Worm (Caenorhabditis elegans): ENCODE results near the gene R02D5.6.

Gene R02D5.6

ce11 chrV:14484582-14484981, 33.3 kb downstream of the R02D5.6 start, which contains the start of gene R02D5.4:
R02D5.4 (minus strand) TSS chrV:14484682.
- TF ChIP-seq lin-13 (GFP tag; optimal IDR thresholded peaks at IDR 0.05) (no peak), nhr-12 (tag; optimal IDR thresholded peaks at IDR 0.05) (no peak), sma-3 (GFP tag; optimal IDR thresholded peaks at IDR 0.05) (no peak), R02D3.7 (tag; optimal IDR thresholded peaks at IDR 0.05) (no peak), nhr-21 (tag; optimal IDR thresholded peaks at IDR 0.05) (no peak), peb-1 (tag; optimal IDR thresholded peaks at IDR 0.05) (no peak), C34F6.9 (tag; optimal IDR thresholded peaks at IDR 0.05) (no peak), ama-1 (optimal IDR thresholded peaks at IDR 0.05) (no peak), zag-1 (tag; optimal IDR thresholded peaks at IDR 0.05) (no peak), Y55F3AM.14 (GFP tag; optimal IDR thresholded peaks at IDR 0.05) (no peak), lin-39 (tag; optimal IDR thresholded peaks at IDR 0.05) (no peak), nhr-129 (tag; optimal IDR thresholded peaks at IDR 0.05) (no peak)

ce11 chrV:14482728-14483210, 35.1 kb downstream of the R02D5.6 start, which contains the start of gene R02D5.3:
R02D5.3 (plus strand) TSS chrV:14483160.
- TF ChIP-seq lsy-2 (tag; optimal IDR thresholded peaks at IDR 0.05) (no peak), fos-1 (tag; optimal IDR thresholded peaks at IDR 0.05) (peak; percentile 96), skn-1 (tag; optimal IDR thresholded peaks at IDR 0.05) (peak; percentile 61), lin-13 (GFP tag; optimal IDR thresholded peaks at IDR 0.05) (no peak)

ce11 chrV:14481987-14482386, 35.9 kb downstream of the R02D5.6 start, which contains the start of gene R02D5.10:
R02D5.10 (plus strand) TSS chrV:14482287.
- TF ChIP-seq nhr-23 (tag; optimal IDR thresholded peaks at IDR 0.05) (no peak), mab-5 (tag; optimal IDR thresholded peaks at IDR 0.05) (no peak), mbf-1 (tag; optimal IDR thresholded peaks at IDR 0.05) (no peak), sma-3 (GFP tag; optimal IDR thresholded peaks at IDR 0.05) (no peak), sma-9 (GFP tag; optimal IDR thresholded peaks at IDR 0.05) (no peak), sma-9 (tag; optimal IDR thresholded peaks at IDR 0.05) (no peak), mdl-1 (tag; optimal IDR thresholded peaks at IDR 0.05) (no peak), snpc-4 (tag; optimal IDR thresholded peaks at IDR 0.05) (no peak), unc-39 (tag; optimal IDR thresholded peaks at IDR 0.05) (no peak), ztf-11 (tag; optimal IDR thresholded peaks at IDR 0.05) (no peak), ZK546.5 (tag; optimal IDR thresholded peaks at IDR 0.05) (no peak), crh-2 (tag; optimal IDR thresholded peaks at IDR 0.05) (no peak), ztf-1 (GFP tag; conservative IDR thresholded peaks at IDR 0.05) (no peak)

- no peak for TF ChIP-seq sma-9 (GFP tag; optimal IDR thresholded peaks at IDR 0.05)
- no peak for TF ChIP-seq sma-9 (tag; optimal IDR thresholded peaks at IDR 0.05)
- no peak for TF ChIP-seq lin-11 (tag; optimal IDR thresholded peaks at IDR 0.05)
- TF ChIP-seq unc-39 (tag; optimal IDR thresholded peaks at IDR 0.05), result no peak
- no peak for TF ChIP-seq mdl-1 (tag; optimal IDR thresholded peaks at IDR 0.05)
- TF ChIP-seq unc-55 (GFP tag; optimal IDR thresholded peaks at IDR 0.05), result no peak
- TF ChIP-seq aly-2 (tag; optimal IDR thresholded peaks at IDR 0.05), result no peak
- no peak for TF ChIP-seq ceh-82 (tag; optimal IDR thresholded peaks at IDR 0.05)
- no peak for TF ChIP-seq lsy-2 (tag; optimal IDR thresholded peaks at IDR 0.05)
- no peak for TF ChIP-seq nhr-237 (tag; optimal IDR thresholded peaks at IDR 0.05)
- no peak for TF ChIP-seq dmd-4 (tag; optimal IDR thresholded peaks at IDR 0.05)
- no peak for TF ChIP-seq Y55F3AM.14 (GFP tag; optimal IDR thresholded peaks at IDR 0.05)
- TF ChIP-seq sma-3 (GFP tag; optimal IDR thresholded peaks at IDR 0.05), result no peak
- TF ChIP-seq nhr-25 (tag; optimal IDR thresholded peaks at IDR 0.05), result no peak
- TF ChIP-seq blmp-1 (tag; optimal IDR thresholded peaks at IDR 0.05; ENCODE audit: insufficient read depth), result no peak
Observed at ce11 chrV:14481401-14481800, 36.5 kb downstream of the R02D5.6 start, which contains the start of gene R02D5.7. R02D5.7 (minus strand) TSS chrV:14481501.

ce11 chrV:14480533-14480932, 37.4 kb downstream of the R02D5.6 start:
- TF ChIP-seq sma-9 (GFP tag; optimal IDR thresholded peaks at IDR 0.05) (no peak), sma-9 (tag; optimal IDR thresholded peaks at IDR 0.05) (no peak), lsy-2 (tag; optimal IDR thresholded peaks at IDR 0.05) (no peak), sem-4 (tag; optimal IDR thresholded peaks at IDR 0.05) (no peak), alr-1 (tag; optimal IDR thresholded peaks at IDR 0.05) (no peak), nhr-11 (tag; optimal IDR thresholded peaks at IDR 0.05) (no peak)

All from whole organism, L2 larva.